Fruit fly (Drosophila melanogaster) whole organism, prepupa: Measurements from ENCODE around the gene nbs.

Experiments
- CG10669 ChIP-seq: fragments of 200-800 bp; sonication (Bioruptor generic); optimal IDR thresholded peaks from 3 replicates; lab custom pipeline; 2018; ENCODE audit warnings: missing biosample characterization, mild to moderate bottlenecking, missing genetic modification characterization, moderate library complexity
- CG11762 ChIP-seq: fragments of 200-800 bp; sonication (Bioruptor generic); optimal IDR thresholded peaks from 3 replicates; lab custom pipeline; 2016; ENCODE audit warnings: missing biosample characterization, missing genetic modification characterization; ENCODE audit not compliant: insufficient read depth
- CG11902 ChIP-seq: fragments of 200-800 bp; sonication (Bioruptor generic); optimal IDR thresholded peaks from 3 replicates; lab custom pipeline; 2016; ENCODE audit warnings: missing biosample characterization, missing genetic modification characterization
- CG1621 ChIP-seq: fragments of 200-800 bp; sonication (Bioruptor generic); optimal IDR thresholded peaks from 3 replicates; lab custom pipeline; 2018; ENCODE audit warnings: missing biosample characterization, mild to moderate bottlenecking, missing genetic modification characterization
- CG16779 ChIP-seq: fragments of 200-800 bp; sonication (Bioruptor generic); optimal IDR thresholded peaks from 3 replicates; lab custom pipeline; 2017; ENCODE audit warnings: missing biosample characterization, mild to moderate bottlenecking, missing genetic modification characterization
- CG3032 ChIP-seq: fragments of 200-800 bp; optimal IDR thresholded peaks from 2 replicates; lab custom pipeline; 2019; ENCODE audit warnings: missing biosample characterization, mild to moderate bottlenecking, missing genetic modification characterization, moderate library complexity
- CG31627 ChIP-seq: fragments of 200-800 bp; sonication (Bioruptor generic); optimal IDR thresholded peaks from 3 replicates; lab custom pipeline; 2016; ENCODE audit warnings: missing biosample characterization, missing genetic modification characterization
- CG3919 ChIP-seq: fragments of 200-800 bp; sonication (Bioruptor generic); optimal IDR thresholded peaks from 3 replicates; lab custom pipeline; 2016; ENCODE audit warnings: missing biosample characterization, missing genetic modification characterization
- CG4318 ChIP-seq: fragments of 200-800 bp; sonication (Bioruptor generic); optimal IDR thresholded peaks from 3 replicates; lab custom pipeline; 2017; ENCODE audit warnings: missing biosample characterization, mild to moderate bottlenecking, missing genetic modification characterization
- CG6163 ChIP-seq: fragments of 200-800 bp; sonication (Bioruptor generic); IDR thresholded peaks from 3 replicates; pipeline ENCODE4 v1.3.6; 2022; ENCODE audit warnings: missing biosample characterization, missing genetic modification characterization
- CG6276 ChIP-seq: fragments of 200-800 bp; sonication (Bioruptor generic); optimal IDR thresholded peaks from 2 replicates; lab custom pipeline; 2017; ENCODE audit warnings: missing biosample characterization, mild to moderate bottlenecking, missing genetic modification characterization
- CG6792 ChIP-seq: fragments of 200-800 bp; sonication (Bioruptor generic); optimal IDR thresholded peaks from 3 replicates; lab custom pipeline; 2016; ENCODE audit warnings: missing biosample characterization, missing genetic modification characterization
- CG6808 ChIP-seq: fragments of 200-800 bp; sonication (Bioruptor generic); optimal IDR thresholded peaks from 3 replicates; lab custom pipeline; 2017; ENCODE audit warnings: missing biosample characterization, missing genetic modification characterization, mild to moderate bottlenecking, moderate library complexity, missing genetic modification reagents
- CG7368 ChIP-seq: fragments of 200-800 bp; sonication (Bioruptor generic); optimal IDR thresholded peaks from 3 replicates; lab custom pipeline; 2016; ENCODE audit warnings: missing biosample characterization, missing genetic modification characterization
- CG8119 ChIP-seq: fragments of 200-800 bp; sonication (Bioruptor generic); IDR thresholded peaks from 3 replicates; pipeline ENCODE4 v1.3.6; 2022; ENCODE audit warnings: missing biosample characterization, missing genetic modification characterization
- CG8319 ChIP-seq: fragments of 200-800 bp; sonication (Bioruptor generic); optimal IDR thresholded peaks from 3 replicates; lab custom pipeline; 2016; ENCODE audit warnings: missing biosample characterization, missing genetic modification characterization
- CG8632 ChIP-seq: fragments of 200-800 bp; sonication (Bioruptor generic); optimal IDR thresholded peaks from 3 replicates; lab custom pipeline; 2016; ENCODE audit warnings: missing biosample characterization, missing genetic modification characterization
- CG9139 ChIP-seq: fragments of 200-800 bp; sonication (Bioruptor generic); optimal IDR thresholded peaks from 3 replicates; lab custom pipeline; 2017; ENCODE audit warnings: missing biosample characterization, mild to moderate bottlenecking, missing genetic modification characterization
- Eip78C ChIP-seq: fragments of 200-800 bp; sonication (Bioruptor generic); peaks from one replicate; lab custom pipeline; 2016; ENCODE audit warnings: missing biosample characterization, missing genetic modification characterization
- Eip93F ChIP-seq: fragments of 200-800 bp; sonication (Bioruptor generic); optimal IDR thresholded peaks from 2 replicates; lab custom pipeline; 2016; ENCODE audit warnings: missing biosample characterization, mild to moderate bottlenecking, missing genetic modification characterization
- Ets21C ChIP-seq: fragments of 200-800 bp; sonication (Bioruptor generic); optimal IDR thresholded peaks from 3 replicates; lab custom pipeline; 2016; ENCODE audit warnings: missing biosample characterization, missing genetic modification characterization
- Ets96B ChIP-seq: fragments of 200-800 bp; optimal IDR thresholded peaks from 2 replicates; lab custom pipeline; 2019; ENCODE audit warnings: missing biosample characterization, mild to moderate bottlenecking, missing genetic modification characterization, moderate library complexity
- Hr39 ChIP-seq: fragments of 200-800 bp; sonication (Bioruptor generic); optimal IDR thresholded peaks from 2 replicates; lab custom pipeline; 2016; ENCODE audit warnings: missing biosample characterization, missing genetic modification characterization
- Hr4 ChIP-seq: fragments of 200-800 bp; sonication (Bioruptor generic); optimal IDR thresholded peaks from 3 replicates; lab custom pipeline; 2016; ENCODE audit warnings: missing biosample characterization, missing genetic modification characterization
- Lpt ChIP-seq: fragments of 200-800 bp; sonication (Bioruptor generic); optimal IDR thresholded peaks from 3 replicates; lab custom pipeline; 2016; ENCODE audit warnings: missing biosample characterization, missing genetic modification characterization
- Met ChIP-seq: fragments of 200-800 bp; sonication (Bioruptor generic); optimal IDR thresholded peaks from 3 replicates; lab custom pipeline; 2016; ENCODE audit warnings: missing biosample characterization, missing genetic modification characterization
- OdsH ChIP-seq: fragments of 200-800 bp; sonication (Bioruptor generic); optimal IDR thresholded peaks from 3 replicates; lab custom pipeline; 2016; ENCODE audit warnings: missing biosample characterization, missing genetic modification characterization
- Smox ChIP-seq: fragments of 200-800 bp; sonication (Bioruptor generic); optimal IDR thresholded peaks from 3 replicates; lab custom pipeline; 2016; ENCODE audit warnings: missing biosample characterization, missing genetic modification characterization
- Sox102F ChIP-seq: fragments of 200-800 bp; sonication (Bioruptor generic); optimal IDR thresholded peaks from 2 replicates; lab custom pipeline; 2016; ENCODE audit warnings: missing biosample characterization, mild to moderate bottlenecking, missing genetic modification characterization
- Sox14 ChIP-seq: fragments of 200-800 bp; sonication (Bioruptor generic); optimal IDR thresholded peaks from 3 replicates; lab custom pipeline; 2016; ENCODE audit warnings: missing biosample characterization, missing genetic modification characterization
- Sox15 ChIP-seq: fragments of 200-800 bp; sonication (Bioruptor generic); optimal IDR thresholded peaks from 3 replicates; lab custom pipeline; 2016; ENCODE audit warnings: missing biosample characterization, missing genetic modification characterization
- cyc ChIP-seq: fragments of 200-800 bp; sonication (Bioruptor generic); optimal IDR thresholded peaks from 3 replicates; lab custom pipeline; 2016; ENCODE audit warnings: missing biosample characterization, missing genetic modification characterization
- dac ChIP-seq: fragments of 200-800 bp; sonication (Bioruptor generic); optimal IDR thresholded peaks from 2 replicates; lab custom pipeline; 2017; ENCODE audit warnings: missing biosample characterization, mild to moderate bottlenecking, missing genetic modification characterization
- dsx ChIP-seq: fragments of 200-800 bp; optimal IDR thresholded peaks from 3 replicates; lab custom pipeline; 2019; ENCODE audit warnings: missing biosample characterization, mild to moderate bottlenecking, missing genetic modification characterization, moderate library complexity; ENCODE audit not compliant: poor library complexity, severe bottlenecking
- eg ChIP-seq: fragments of 200-800 bp; sonication (Bioruptor generic); IDR thresholded peaks from 3 replicates; pipeline ENCODE4 v1.3.6; 2022; ENCODE audit warnings: missing biosample characterization, missing genetic modification characterization
- esn ChIP-seq: fragments of 200-800 bp; sonication (Bioruptor generic); optimal IDR thresholded peaks from 2 replicates; lab custom pipeline; 2016; ENCODE audit warnings: missing biosample characterization, mild to moderate bottlenecking, missing genetic modification characterization, moderate library complexity
- fd59A ChIP-seq: fragments of 200-800 bp; sonication (Bioruptor generic); optimal IDR thresholded peaks from 2 replicates; lab custom pipeline; 2017; ENCODE audit warnings: missing biosample characterization, mild to moderate bottlenecking, missing genetic modification characterization, missing genetic modification reagents
- fd85E ChIP-seq: fragments of 200-800 bp; sonication (Bioruptor generic); optimal IDR thresholded peaks from 3 replicates; lab custom pipeline; 2016; ENCODE audit warnings: missing biosample characterization, missing genetic modification characterization
- lz ChIP-seq: fragments of 200-800 bp; sonication (Bioruptor generic); optimal IDR thresholded peaks from 3 replicates; lab custom pipeline; 2016; ENCODE audit warnings: missing biosample characterization, missing genetic modification characterization
- net ChIP-seq: fragments of 200-800 bp; sonication (Bioruptor generic); optimal IDR thresholded peaks from 3 replicates; lab custom pipeline; 2016; ENCODE audit warnings: missing biosample characterization, missing genetic modification characterization
- pdm3 ChIP-seq: fragments of 200-800 bp; sonication (Bioruptor generic); optimal IDR thresholded peaks from 3 replicates; lab custom pipeline; 2016; ENCODE audit warnings: missing biosample characterization, missing genetic modification characterization
- salr ChIP-seq, 2 experiments: fragments of 200-800 bp; sonication (Bioruptor generic); optimal IDR thresholded peaks; 3 replicates each; lab custom pipeline; 2016 to 2018; ENCODE audit warnings: missing biosample characterization in 2 of 2, missing genetic modification characterization in 2 of 2, mild to moderate bottlenecking in 1 of 2
- ss ChIP-seq, 2 experiments: fragments of 200-800 bp; sonication (Bioruptor generic); optimal IDR thresholded peaks; 2 replicates in 1 of 2; 3 replicates in 1 of 2; lab custom pipeline; 2017 to 2018; ENCODE audit warnings: mild to moderate bottlenecking in 2 of 2, missing biosample characterization in 2 of 2, missing genetic modification characterization in 2 of 2, moderate library complexity in 1 of 2
- topi ChIP-seq: fragments of 200-800 bp; sonication (Bioruptor generic); optimal IDR thresholded peaks from 3 replicates; lab custom pipeline; 2016; ENCODE audit warnings: missing biosample characterization, missing genetic modification characterization
- vri ChIP-seq: fragments of 200-800 bp; sonication (Bioruptor generic); optimal IDR thresholded peaks from 3 replicates; lab custom pipeline; 2016; ENCODE audit warnings: missing biosample characterization, mild to moderate bottlenecking, missing genetic modification characterization

The nbs gene

DNA sequence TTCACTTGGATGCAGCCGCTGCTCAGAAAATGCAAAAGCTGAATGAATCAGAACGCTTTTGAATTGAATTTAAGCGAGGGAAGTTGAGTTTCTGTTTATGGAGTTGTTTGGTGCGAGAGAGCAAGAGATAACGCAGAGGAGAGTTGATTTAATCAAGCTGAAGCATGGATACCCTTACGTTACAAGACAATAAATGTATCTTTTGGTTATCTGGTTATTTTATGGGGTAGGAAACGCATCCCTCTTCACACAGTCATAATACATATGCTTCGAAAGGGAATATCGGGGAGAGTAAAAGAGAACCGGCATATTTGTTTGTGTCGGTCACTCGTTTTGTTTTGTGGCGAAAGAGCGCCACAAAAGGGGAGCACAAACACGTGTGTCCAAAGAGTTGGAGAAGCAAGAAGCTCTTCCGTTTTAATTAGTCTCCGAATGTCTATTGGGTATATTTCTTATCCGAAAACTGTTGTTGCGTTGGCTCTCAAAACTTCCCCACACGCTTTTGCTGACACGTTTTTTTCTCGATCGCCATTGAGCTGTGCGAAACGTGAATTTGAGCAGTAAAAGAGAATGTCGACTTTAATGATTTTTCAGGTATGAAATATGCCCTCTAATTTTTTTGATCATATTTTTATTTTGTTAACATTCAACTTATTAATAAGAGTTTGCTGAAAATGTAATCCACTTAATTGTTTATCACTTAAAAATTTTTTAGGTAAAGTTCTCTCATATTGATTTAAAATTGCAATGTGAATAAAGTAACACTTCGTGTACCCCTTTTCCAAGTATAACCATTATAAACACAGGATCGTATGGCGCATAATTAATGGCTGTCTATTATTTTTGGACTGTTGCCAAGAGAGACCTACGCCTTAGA lies 26.1 kb downstream of the nbs start, which contains the start of gene Prps (continued):
- TF ChIP-seq Ets96B (tag; lab: Kevin White, UChicago) (peak; percentile 84), ss (GFP tag; optimal IDR thresholded peaks at IDR 0.05; lab: Kevin White, UChicago) (peak; percentile 84 to 86), CG3919 (peak; percentile 93), CG6276 (GFP tag; lab: Kevin White, UChicago) (no peak), Lpt (GFP tag; lab: Kevin White, UChicago) (peak; percentile 70), Smox (GFP tag; lab: Kevin White, UChicago) (peak; percentile 85), CG8319 (peak; percentile 70), dsx (GFP tag; lab: Kevin White, UChicago) (peak; percentile 79), CG10669 (GFP tag; lab: Kevin White, UChicago) (peak; percentile 82), fd59A (GFP tag; lab: Kevin White, UChicago) (peak; percentile 54), Met (GFP tag; lab: Kevin White, UChicago) (peak; percentile 89), CG6792 (GFP tag; lab: Kevin White, UChicago) (peak; percentile 90), salr (GFP tag; optimal IDR thresholded peaks at IDR 0.05; lab: Kevin White, UChicago) (peak in 1 of 2 experiments; percentile 63), net (peak; percentile 87), esn (peak; percentile 91), topi (GFP tag; lab: Kevin White, UChicago) (peak; percentile 91), CG1621 (tag; lab: Kevin White, UChicago) (peak; percentile 72), OdsH (GFP tag; lab: Kevin White, UChicago) (peak; percentile 83), Sox15 (GFP tag; lab: Kevin White, UChicago) (peak; percentile 61), CG8632 (GFP tag; lab: Kevin White, UChicago) (peak; percentile 83), vri (GFP tag; lab: Kevin White, UChicago) (peak; percentile 91), cyc (GFP tag; lab: Kevin White, UChicago) (peak; percentile 90), eg (peak; percentile 88), CG6163 (GFP tag; lab: Robert Waterston, UW) (peak; percentile 90)
- TF ChIP-seq, all 60 proteins: peak for 56

DNA sequence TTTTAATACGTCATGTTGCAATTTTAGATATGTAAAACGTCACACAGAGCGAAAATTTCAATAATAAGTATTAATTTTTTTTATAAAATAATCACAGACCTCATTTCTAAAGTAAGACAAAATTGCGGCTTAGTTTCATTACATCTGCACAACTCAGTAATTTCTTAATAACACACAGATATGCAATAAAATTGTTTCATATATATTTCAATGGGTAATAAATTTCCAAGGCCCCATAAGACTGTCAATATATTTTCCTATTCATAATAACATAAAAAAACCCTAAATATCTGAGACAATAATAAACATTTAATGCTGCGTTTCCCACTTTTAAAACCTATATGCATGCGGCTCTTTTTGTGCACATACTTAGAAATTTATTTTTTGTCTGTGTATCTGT lies 27.3 kb downstream of the nbs start:
- TF ChIP-seq salr (GFP tag; optimal IDR thresholded peaks at IDR 0.05; lab: Kevin White, UChicago) (peak in 1 of 2 experiments; percentile 28), Sox14 (GFP tag; lab: Kevin White, UChicago) (peak; percentile 16), pdm3 (GFP tag; lab: Kevin White, UChicago) (peak; percentile 16), CG4318 (GFP tag; lab: Kevin White, UChicago) (peak; percentile 30), CG8632 (GFP tag; lab: Kevin White, UChicago) (no peak), Sox15 (GFP tag; lab: Kevin White, UChicago) (no peak), Eip78C (GFP tag; lab: Kevin White, UChicago) (peak; percentile 77), Hr4 (peak; percentile 71), CG6792 (GFP tag; lab: Kevin White, UChicago) (no peak), CG8319 (peak; percentile 18), CG16779 (no peak), topi (GFP tag; lab: Kevin White, UChicago) (no peak), Eip93F (GFP tag; lab: Kevin White, UChicago) (no peak), OdsH (GFP tag; lab: Kevin White, UChicago) (peak; percentile 55), lz (GFP tag; lab: Kevin White, UChicago) (peak; percentile 39), CG6808 (GFP tag; lab: Kevin White, UChicago) (no peak), CG11902 (GFP tag; lab: Kevin White, UChicago) (no peak), dac (no peak), CG3919 (no peak), Lpt (GFP tag; lab: Kevin White, UChicago) (no peak), Ets21C (GFP tag; lab: Kevin White, UChicago) (no peak), Sox102F (GFP tag; lab: Kevin White, UChicago) (no peak), CG6163 (GFP tag; lab: Robert Waterston, UW) (0 out of 3 replicates have a peak, but pooled peaks have one; percentile 32), eg (peak; percentile 28; the same call in 1 of the 3 replicates), CG31627 (no peak), CG8119 (peak; percentile 45; the same call in 1 of the 3 replicates), Smox (GFP tag; lab: Kevin White, UChicago) (peak; percentile 18), net (peak; percentile 18), CG6276 (GFP tag; lab: Kevin White, UChicago) (peak; percentile 22), CG7368 (GFP tag; lab: Kevin White, UChicago) (no peak), CG9139 (GFP tag; lab: Kevin White, UChicago) (no peak), CG1621 (tag; lab: Kevin White, UChicago) (no peak), fd85E (GFP tag; lab: Kevin White, UChicago) (no peak), Hr39 (peak; percentile 2), CG11762 (peak; percentile 9), CG3032 (peak; percentile 41)
